Fruit fly (Drosophila melanogaster) whole organism, embryonic: Measurements from ENCODE around the gene CAH7.

ENCODE experiments used
- Ada2b ChIP-seq: fragments of 200-800 bp; sonication (Bioruptor generic); IDR thresholded peaks from 2 replicates; pipeline ENCODE4 v1.3.6; 2022; ENCODE audit warnings: missing biosample characterization, missing genetic modification characterization
- C15 ChIP-seq: fragments of 200-800 bp; sonication (Bioruptor generic); IDR thresholded peaks from 3 replicates; pipeline ENCODE4 v1.3.6; 2022; ENCODE audit warnings: missing biosample characterization, missing genetic modification characterization
- CG10321 ChIP-seq: fragments of 200-800 bp; sonication (Bioruptor generic); IDR thresholded peaks from 2 replicates; pipeline ENCODE4 v1.3.6; 2022; ENCODE audit warnings: missing biosample characterization, missing genetic modification characterization
- CG10366 ChIP-seq: fragments of 200-800 bp; sonication (Bioruptor generic); IDR thresholded peaks from 2 replicates; pipeline ENCODE4 v1.3.6; 2022; ENCODE audit warnings: missing biosample characterization, missing genetic modification characterization
- CG10654 ChIP-seq: fragments of 200-800 bp; sonication (Bioruptor generic); optimal IDR thresholded peaks from 2 replicates; lab custom pipeline; 2016; ENCODE audit warnings: missing biosample characterization, missing genetic modification characterization
- CG12071 ChIP-seq: fragments of 200-800 bp; sonication (Bioruptor generic); optimal IDR thresholded peaks from 3 replicates; lab custom pipeline; 2018; ENCODE audit warnings: missing biosample characterization, mild to moderate bottlenecking, missing genetic modification characterization
- CG13894 ChIP-seq: fragments of 200-800 bp; sonication (Bioruptor generic); optimal IDR thresholded peaks from 3 replicates; lab custom pipeline; 2018; ENCODE audit warnings: missing biosample characterization, mild to moderate bottlenecking, missing genetic modification characterization, moderate library complexity
- CG15514 ChIP-seq: fragments of 200-800 bp; sonication (Bioruptor generic); optimal IDR thresholded peaks from 3 replicates; lab custom pipeline; 2017; ENCODE audit warnings: missing biosample characterization, missing genetic modification characterization, mild to moderate bottlenecking, moderate library complexity, missing genetic modification reagents
- CG15696 ChIP-seq: fragments of 200-800 bp; sonication (Bioruptor generic); optimal IDR thresholded peaks from 2 replicates; lab custom pipeline; 2019; ENCODE audit warnings: missing biosample characterization, mild to moderate bottlenecking, missing genetic modification characterization, moderate library complexity
- CG17912 ChIP-seq: fragments of 200-800 bp; sonication (Bioruptor generic); optimal IDR thresholded peaks from 2 replicates; lab custom pipeline; 2018; ENCODE audit warnings: missing biosample characterization, mild to moderate bottlenecking, missing genetic modification characterization
- CG1792 ChIP-seq: fragments of 200-800 bp; sonication (Bioruptor generic); optimal IDR thresholded peaks from 2 replicates; lab custom pipeline; 2016; ENCODE audit warnings: missing biosample characterization, missing genetic modification characterization
- CG30020 ChIP-seq: fragments of 200-800 bp; optimal IDR thresholded peaks from 2 replicates; lab custom pipeline; 2019; ENCODE audit warnings: missing biosample characterization, mild to moderate bottlenecking, missing genetic modification characterization, moderate library complexity
- CG31365 ChIP-seq: fragments of 200-800 bp; sonication (Bioruptor generic); optimal IDR thresholded peaks from 2 replicates; lab custom pipeline; 2018; ENCODE audit warnings: missing biosample characterization, mild to moderate bottlenecking, missing genetic modification characterization
- CG3163 ChIP-seq: fragments of 200-800 bp; sonication (Bioruptor generic); optimal IDR thresholded peaks from 3 replicates; lab custom pipeline; 2016; ENCODE audit warnings: missing biosample characterization, missing genetic modification characterization
- CG34224 ChIP-seq: fragments of 200-800 bp; sonication (Bioruptor generic); IDR thresholded peaks from 3 replicates; pipeline ENCODE4 v1.3.6; 2022; ENCODE audit warnings: missing biosample characterization, missing genetic modification characterization; ENCODE audit not compliant: partially characterized antibody
- CG4617 ChIP-seq: fragments of 200-800 bp; sonication (Bioruptor generic); optimal IDR thresholded peaks from 3 replicates; lab custom pipeline; 2016; ENCODE audit warnings: missing biosample characterization, missing genetic modification characterization, borderline replicate concordance
- CG6254 ChIP-seq: fragments of 200-800 bp; sonication (Bioruptor generic); optimal IDR thresholded peaks from 3 replicates; lab custom pipeline; 2017; ENCODE audit warnings: mild to moderate bottlenecking, missing biosample characterization, missing genetic modification reagents, missing genetic modification characterization
- CG6813 ChIP-seq: fragments of 200-800 bp; sonication (Bioruptor generic); optimal IDR thresholded peaks from 2 replicates; lab custom pipeline; 2017; ENCODE audit warnings: missing biosample characterization, missing genetic modification characterization, mild to moderate bottlenecking, moderate library complexity, missing genetic modification reagents
- CG7928 ChIP-seq: fragments of 200-800 bp; sonication (Bioruptor generic); optimal IDR thresholded peaks from 2 replicates; lab custom pipeline; 2017; ENCODE audit warnings: missing biosample characterization, mild to moderate bottlenecking, missing genetic modification characterization
- CG7987 ChIP-seq: fragments of 200-800 bp; sonication (Bioruptor generic); optimal IDR thresholded peaks from 2 replicates; lab custom pipeline; 2018; ENCODE audit warnings: missing biosample characterization, mild to moderate bottlenecking, missing genetic modification characterization, moderate library complexity
- CG8089 ChIP-seq: fragments of 200-800 bp; sonication (Bioruptor generic); optimal IDR thresholded peaks from 3 replicates; lab custom pipeline; 2016; ENCODE audit warnings: missing biosample characterization, missing genetic modification characterization
- D19B ChIP-seq: fragments of 200-800 bp; sonication (Bioruptor generic); optimal IDR thresholded peaks from 2 replicates; lab custom pipeline; 2017; ENCODE audit warnings: missing biosample characterization, mild to moderate bottlenecking, missing genetic modification characterization
- Ets65A ChIP-seq: fragments of 200-800 bp; sonication (Bioruptor generic); peaks from one replicate; lab custom pipeline; 2016; ENCODE audit warnings: missing biosample characterization, missing genetic modification characterization
- Gug ChIP-seq: fragments of 200-800 bp; sonication (Bioruptor generic); IDR thresholded peaks from 4 replicates; pipeline ENCODE4 v1.3.6; 2022; ENCODE audit warnings: missing biosample characterization, missing genetic modification characterization
- Hmx ChIP-seq: fragments of 200-800 bp; sonication (Bioruptor generic); optimal IDR thresholded peaks from 2 replicates; lab custom pipeline; 2016; ENCODE audit warnings: missing biosample characterization, missing genetic modification characterization
- Hr51 ChIP-seq, 2 experiments: fragments of 200-800 bp; sonication (Bioruptor generic); optimal IDR thresholded peaks; 2 replicates in 1 of 2; 3 replicates in 1 of 2; lab custom pipeline; 2016 to 2018; ENCODE audit warnings: missing biosample characterization in 2 of 2, missing genetic modification characterization in 2 of 2, mild to moderate bottlenecking in 1 of 2, moderate library complexity in 1 of 2
- Kr ChIP-seq: fragments of 200-800 bp; sonication (Bioruptor generic); optimal IDR thresholded peaks from 2 replicates; lab custom pipeline; 2017; ENCODE audit warnings: missing biosample characterization, mild to moderate bottlenecking, missing genetic modification characterization
- MTF-1 ChIP-seq: fragments of 200-800 bp; sonication (Bioruptor generic); optimal IDR thresholded peaks from 2 replicates; lab custom pipeline; 2018; ENCODE audit warnings: missing biosample characterization, mild to moderate bottlenecking, missing genetic modification characterization, borderline replicate concordance
- Opbp ChIP-seq: fragments of 200-800 bp; sonication (Bioruptor generic); IDR thresholded peaks from 3 replicates; pipeline ENCODE4 v1.3.6; 2022; ENCODE audit warnings: missing biosample characterization, missing genetic modification characterization; ENCODE audit not compliant: partially characterized antibody
- Rfx ChIP-seq: fragments of 200-800 bp; sonication (Bioruptor generic); IDR thresholded peaks from 2 replicates; pipeline ENCODE4 v1.3.6; 2022; ENCODE audit warnings: missing biosample characterization, missing genetic modification characterization
- Sry-δ ChIP-seq: fragments of 200-800 bp; sonication (Bioruptor generic); optimal IDR thresholded peaks from 2 replicates; lab custom pipeline; 2016; ENCODE audit warnings: missing biosample characterization, missing genetic modification characterization
- Xbp1 ChIP-seq: fragments of 200-800 bp; sonication (Bioruptor generic); optimal IDR thresholded peaks from 3 replicates; lab custom pipeline; 2016; ENCODE audit warnings: missing biosample characterization, mild to moderate bottlenecking, missing genetic modification characterization
- YL-1 ChIP-seq: fragments of 200-800 bp; sonication (Bioruptor generic); optimal IDR thresholded peaks from 3 replicates; lab custom pipeline; 2017; ENCODE audit warnings: missing biosample characterization, mild to moderate bottlenecking, missing genetic modification characterization
- cato ChIP-seq: fragments of 200-800 bp; sonication (Bioruptor generic); optimal IDR thresholded peaks from 2 replicates; lab custom pipeline; 2016; ENCODE audit warnings: missing biosample characterization, missing genetic modification characterization, borderline replicate concordance
- ci ChIP-seq: fragments of 200-800 bp; sonication (Bioruptor generic); IDR thresholded peaks from 3 replicates; pipeline ENCODE4 v1.3.6; 2022; ENCODE audit warnings: missing biosample characterization, missing genetic modification characterization
- grau ChIP-seq: fragments of 200-800 bp; optimal IDR thresholded peaks from 3 replicates; lab custom pipeline; 2019; ENCODE audit warnings: missing biosample characterization, mild to moderate bottlenecking, missing genetic modification characterization, moderate library complexity
- her ChIP-seq: fragments of 200-800 bp; sonication (Bioruptor generic); optimal IDR thresholded peaks from 2 replicates; lab custom pipeline; 2016; ENCODE audit warnings: missing biosample characterization, missing genetic modification characterization
- hkb ChIP-seq, 2 experiments: fragments of 200-800 bp in 1 of 2; fragments of >200 bp in 1 of 2; sonication (Bioruptor generic) in 1 of 2; IDR thresholded peaks in 1 of 2; optimal IDR thresholded peaks in 1 of 2; 2 replicates each; pipeline versions ENCODE4 v1.3.6 to Lab custom; 2017 to 2022; ENCODE audit warnings: missing biosample characterization in 1 of 2, missing genetic modification characterization in 1 of 2
- kni ChIP-seq: fragments of 200-800 bp; sonication (Bioruptor generic); optimal IDR thresholded peaks from 3 replicates; lab custom pipeline; 2017; ENCODE audit warnings: mild to moderate bottlenecking, missing biosample characterization, missing genetic modification reagents, missing genetic modification characterization
- mirr ChIP-seq: fragments of 200-800 bp; sonication (Bioruptor generic); optimal IDR thresholded peaks from 3 replicates; lab custom pipeline; 2018; ENCODE audit warnings: missing biosample characterization, mild to moderate bottlenecking, missing genetic modification characterization
- peb ChIP-seq: fragments of 200-800 bp; sonication (Bioruptor generic); IDR thresholded peaks from 2 replicates; pipeline ENCODE4 v1.3.6; 2022; ENCODE audit warnings: missing biosample characterization, missing genetic modification characterization
- row ChIP-seq: fragments of 200-800 bp; sonication (Bioruptor generic); IDR thresholded peaks from 3 replicates; pipeline ENCODE4 v1.3.6; 2022; ENCODE audit warnings: missing biosample characterization, missing genetic modification characterization
- sd ChIP-seq: fragments of 200-800 bp; sonication (Bioruptor generic); optimal IDR thresholded peaks from 3 replicates; lab custom pipeline; 2018; ENCODE audit warnings: missing biosample characterization, mild to moderate bottlenecking, missing genetic modification characterization, moderate library complexity
- sima ChIP-seq: fragments of 200-800 bp; sonication (Bioruptor generic); optimal IDR thresholded peaks from 2 replicates; lab custom pipeline; 2016; ENCODE audit warnings: missing biosample characterization, missing genetic modification characterization
- slou ChIP-seq: fragments of 200-800 bp; sonication (Bioruptor generic); optimal IDR thresholded peaks from 3 replicates; lab custom pipeline; 2016; ENCODE audit warnings: missing biosample characterization, missing genetic modification characterization
- so ChIP-seq: fragments of 200-800 bp; sonication (Bioruptor generic); IDR thresholded peaks from 3 replicates; pipeline ENCODE4 v1.3.6; 2022; ENCODE audit warnings: missing biosample characterization, missing genetic modification characterization
- sob ChIP-seq: fragments of 200-800 bp; sonication (Bioruptor generic); IDR thresholded peaks from 2 replicates; pipeline ENCODE4 v1.3.6; 2022; ENCODE audit warnings: missing biosample characterization, missing genetic modification characterization
- zf30C ChIP-seq: fragments of 200-800 bp; sonication (Bioruptor generic); optimal IDR thresholded peaks from 3 replicates; lab custom pipeline; 2018; ENCODE audit warnings: missing biosample characterization, mild to moderate bottlenecking, missing genetic modification characterization

Gene CAH7

DNA sequence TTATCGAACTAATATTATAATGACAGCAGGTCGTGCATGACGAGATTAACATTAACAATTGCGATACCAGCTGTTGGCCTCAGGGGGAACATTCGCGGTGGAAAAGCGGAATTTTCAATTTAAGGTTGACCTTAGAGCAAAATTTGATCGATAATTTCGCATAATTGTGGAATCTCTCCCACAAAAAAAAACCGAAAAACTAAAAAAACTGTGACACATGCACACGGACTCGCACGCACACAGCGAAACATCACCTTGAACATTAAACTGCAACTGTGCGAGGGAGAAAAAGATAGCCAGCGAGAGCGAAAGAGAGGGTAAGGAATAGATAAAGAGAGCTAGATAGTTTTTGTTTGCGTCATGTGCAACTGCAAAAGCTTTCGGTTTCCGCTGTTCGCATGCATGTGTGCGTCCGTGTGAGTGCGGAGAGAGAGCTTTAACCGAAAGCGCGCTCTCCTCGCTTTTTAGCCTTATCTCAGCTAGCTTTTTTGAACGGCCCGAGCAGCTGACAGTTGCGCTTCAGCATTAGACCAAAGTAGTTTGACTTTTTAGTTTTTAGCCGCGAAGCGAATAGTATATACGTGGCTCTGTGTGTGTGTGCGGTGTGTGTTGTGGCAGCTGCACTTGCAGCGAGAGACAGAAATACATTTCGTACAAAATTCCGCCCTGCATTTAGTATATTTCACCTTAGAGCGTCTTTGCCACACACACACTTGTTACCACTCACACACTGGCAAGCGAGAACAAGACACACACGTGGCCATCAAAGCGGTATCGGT, 18.6 kb upstream of the CAH7 start (continued):
- TF ChIP-seq cato (GFP tag; lab: Kevin White, UChicago) (no peak), Gug (GFP tag; lab: Robert Waterston, UW) (no peak), Xbp1 (GFP tag; lab: Kevin White, UChicago) (peak; percentile 27), ci (GFP tag; lab: Robert Waterston, UW) (peak; percentile 77; the same call in 2 of the 3 replicates), hkb (optimal IDR thresholded peaks at IDR 0.05; lab: Kevin White, UChicago) (no peak), hkb (GFP tag; IDR thresholded peaks at IDR 0.05; lab: Robert Waterston, UW) (peak; percentile 30), C15 (GFP tag; lab: Robert Waterston, UW) (no peak), Opbp (GFP tag; lab: Robert Waterston, UW) (peak; percentile 29; the same call in 1 of the 3 replicates), CG13894 (peak; percentile 27), row (GFP tag; lab: Robert Waterston, UW) (no peak), CG3163 (GFP tag; lab: Kevin White, UChicago) (peak; percentile 9), Ada2b (GFP tag; lab: Robert Waterston, UW) (no peak), CG15514 (GFP tag; lab: Kevin White, UChicago) (no peak), CG6254 (GFP tag; lab: Kevin White, UChicago) (peak; percentile 6), Rfx (GFP tag; lab: Robert Waterston, UW) (no peak), CG6813 (GFP tag; lab: Kevin White, UChicago) (peak; percentile 50), CG10321 (peak; percentile 14; the same call in 1 of the 2 replicates), Hmx (GFP tag; lab: Kevin White, UChicago) (no peak), MTF-1 (peak; percentile 44), zf30C (no peak), CG15696 (no peak), YL-1 (GFP tag; lab: Kevin White, UChicago) (no peak), CG4617 (GFP tag; lab: Kevin White, UChicago) (no peak), CG30020 (tag; lab: Kevin White, UChicago) (no peak), Sry-δ (no peak), CG8089 (GFP tag; lab: Kevin White, UChicago) (no peak), peb (GFP tag; lab: Robert Waterston, UW) (no peak), mirr (peak; percentile 59), sob (peak; percentile 55), CG12071 (GFP tag; lab: Kevin White, UChicago) (peak; percentile 16), her (GFP tag; lab: Kevin White, UChicago) (peak; percentile 20), CG10366 (no peak), grau (tag; lab: Kevin White, UChicago) (no peak), CG31365 (tag; lab: Kevin White, UChicago) (peak; percentile 8), slou (no peak), CG1792 (GFP tag; lab: Kevin White, UChicago) (no peak), CG7987 (GFP tag; lab: Kevin White, UChicago) (no peak), D19B (GFP tag; lab: Kevin White, UChicago) (no peak), CG7928 (no peak), sd (tag; lab: Kevin White, UChicago) (peak; percentile 20), so (GFP tag; lab: Robert Waterston, UW) (no peak), sima (GFP tag; lab: Kevin White, UChicago) (no peak), Hr51 (GFP tag; optimal IDR thresholded peaks at IDR 0.05; lab: Kevin White, UChicago) (no peak), Kr (no peak), CG10654 (no peak), CG17912 (GFP tag; lab: Kevin White, UChicago) (no peak), CG34224 (peak; percentile 27; the same call in 1 of the 3 replicates), Ets65A (GFP tag; lab: Kevin White, UChicago) (peak; percentile 62), kni (peak; percentile 32)
